Worm (Caenorhabditis elegans): ENCODE measurements around the gene col-128.

Gene col-128

ce11 chrIV:11592820-11593219 lies 41.1 kb upstream of the col-128 start:
- no peak for TF ChIP-seq nhr-25 (tag; optimal IDR thresholded peaks at IDR 0.05)
- TF ChIP-seq gmeb-1 (tag; optimal IDR thresholded peaks at IDR 0.05), result peak; percentile 7
- no peak for TF ChIP-seq nhr-21 (tag; optimal IDR thresholded peaks at IDR 0.05)
- no peak for TF ChIP-seq nhr-11 (tag; optimal IDR thresholded peaks at IDR 0.05)
- no peak for TF ChIP-seq nhr-237 (tag; optimal IDR thresholded peaks at IDR 0.05)
- TF ChIP-seq mbf-1 (tag; optimal IDR thresholded peaks at IDR 0.05), result no peak
- TF ChIP-seq crh-2 (tag; optimal IDR thresholded peaks at IDR 0.05), result peak; percentile 27
- TF ChIP-seq sma-9 (GFP tag; optimal IDR thresholded peaks at IDR 0.05), result peak; percentile 51
- no peak for TF ChIP-seq sma-9 (tag; optimal IDR thresholded peaks at IDR 0.05)
- TF ChIP-seq elt-1 (tag; optimal IDR thresholded peaks at IDR 0.05), result no peak
- peak; percentile 72 for TF ChIP-seq lin-13 (GFP tag; optimal IDR thresholded peaks at IDR 0.05)
- peak; percentile 79 for TF ChIP-seq unc-55 (GFP tag; optimal IDR thresholded peaks at IDR 0.05)
- no peak for TF ChIP-seq ZK546.5 (tag; optimal IDR thresholded peaks at IDR 0.05)
- TF ChIP-seq dmd-4 (tag; optimal IDR thresholded peaks at IDR 0.05), result no peak
- peak; percentile 51 for TF ChIP-seq C34F6.9 (tag; optimal IDR thresholded peaks at IDR 0.05)
- TF ChIP-seq lsy-2 (tag; optimal IDR thresholded peaks at IDR 0.05), result peak in 1 of 2 experiments; percentile 65
- no peak for TF ChIP-seq snpc-4 (tag; optimal IDR thresholded peaks at IDR 0.05)
- peak; percentile 53 for TF ChIP-seq fos-1 (tag; optimal IDR thresholded peaks at IDR 0.05)
- no peak for TF ChIP-seq ama-1 (optimal IDR thresholded peaks at IDR 0.05)

ce11 chrIV:11592165-11592564 lies 40.4 kb upstream of the col-128 start, which contains the start of gene spe-36:
TSS of gene spe-36 (minus strand) at chrIV:11592265.
- TF ChIP-seq sma-3 (GFP tag; optimal IDR thresholded peaks at IDR 0.05) (no peak), ama-1 (optimal IDR thresholded peaks at IDR 0.05) (no peak), F13H6.1 (tag; optimal IDR thresholded peaks at IDR 0.05) (no peak)

DNA sequence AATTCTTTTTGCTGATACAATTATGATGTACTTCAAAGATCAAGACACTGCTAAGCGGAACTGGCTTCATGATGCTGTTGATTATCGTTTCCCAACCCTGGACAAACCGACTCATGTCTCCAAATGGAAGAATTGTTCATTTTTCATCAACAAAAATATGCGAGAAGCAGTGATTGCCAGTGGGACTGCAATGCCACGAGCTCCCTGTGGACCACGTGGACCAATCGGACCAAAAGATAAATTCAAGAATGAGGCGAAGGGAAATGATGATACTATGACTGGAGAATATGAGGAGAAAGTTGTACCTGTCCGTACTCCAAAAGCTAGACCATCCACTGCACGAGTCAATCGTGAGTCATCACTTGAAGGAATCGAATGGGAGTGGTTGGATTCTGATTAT lies 34.7 kb upstream of the col-128 start:
- TF ChIP-seq unc-55 (GFP tag; optimal IDR thresholded peaks at IDR 0.05) (no peak), lin-39 (tag; optimal IDR thresholded peaks at IDR 0.05) (no peak), gmeb-1 (tag; optimal IDR thresholded peaks at IDR 0.05) (no peak), nhr-6 (tag; optimal IDR thresholded peaks at IDR 0.05) (no peak), aly-2 (tag; optimal IDR thresholded peaks at IDR 0.05) (no peak), mab-5 (tag; optimal IDR thresholded peaks at IDR 0.05) (no peak), lsy-2 (tag; optimal IDR thresholded peaks at IDR 0.05) (no peak), nhr-237 (tag; optimal IDR thresholded peaks at IDR 0.05) (no peak), unc-39 (tag; optimal IDR thresholded peaks at IDR 0.05) (no peak), ceh-16 (tag; optimal IDR thresholded peaks at IDR 0.05) (no peak), nhr-129 (tag; optimal IDR thresholded peaks at IDR 0.05) (no peak), ztf-4 (tag; optimal IDR thresholded peaks at IDR 0.05) (no peak), sma-3 (GFP tag; optimal IDR thresholded peaks at IDR 0.05) (no peak), dmd-4 (tag; optimal IDR thresholded peaks at IDR 0.05) (no peak), sem-4 (tag; optimal IDR thresholded peaks at IDR 0.05) (no peak), nhr-12 (tag; optimal IDR thresholded peaks at IDR 0.05) (no peak), nhr-25 (tag; optimal IDR thresholded peaks at IDR 0.05) (no peak)

ce11 chrIV:11584853-11585252 lies 33.1 kb upstream of the col-128 start:
- TF ChIP-seq sma-3 (GFP tag; optimal IDR thresholded peaks at IDR 0.05) (no peak), nhr-129 (tag; optimal IDR thresholded peaks at IDR 0.05) (peak; percentile 10), elt-3 (tag; optimal IDR thresholded peaks at IDR 0.05) (no peak), ama-1 (optimal IDR thresholded peaks at IDR 0.05) (no peak), aly-2 (tag; optimal IDR thresholded peaks at IDR 0.05) (no peak)

- peak; percentile 35 for TF ChIP-seq lin-11 (tag; optimal IDR thresholded peaks at IDR 0.05)
- no peak for TF ChIP-seq R02D3.7 (tag; optimal IDR thresholded peaks at IDR 0.05)
- no peak for TF ChIP-seq mbf-1 (tag; optimal IDR thresholded peaks at IDR 0.05)
- TF ChIP-seq nhr-6 (tag; optimal IDR thresholded peaks at IDR 0.05), result no peak
- no peak for TF ChIP-seq Y55F3AM.14 (GFP tag; optimal IDR thresholded peaks at IDR 0.05)
- TF ChIP-seq sem-4 (tag; optimal IDR thresholded peaks at IDR 0.05), result no peak
- peak; percentile 19 for TF ChIP-seq nhr-129 (tag; optimal IDR thresholded peaks at IDR 0.05)
- TF ChIP-seq nhr-10 (tag; optimal IDR thresholded peaks at IDR 0.05), result no peak
- no peak for TF ChIP-seq ztf-1 (GFP tag; conservative IDR thresholded peaks at IDR 0.05)
- TF ChIP-seq dmd-4 (tag; optimal IDR thresholded peaks at IDR 0.05), result no peak
- TF ChIP-seq ama-1 (optimal IDR thresholded peaks at IDR 0.05), result no peak
- no peak for TF ChIP-seq nhr-11 (tag; optimal IDR thresholded peaks at IDR 0.05)
These were observed 32.2 kb upstream of the col-128 start, which contains the start of gene F12F6.1 for ce11 chrIV:11583906-11584378. TSS of gene F12F6.1 (plus strand) at chrIV:11583956.

Measured in whole organism, L2 larva.